Worm (Caenorhabditis elegans) whole organism, mixed stage, embryonic: ENCODE measurements around the gene ZC239.22.

Experiments
- M03D4.4 ChIP-seq: sonication (generic microtip); optimal IDR thresholded peaks from 2 replicates; lab custom pipeline; 2017; ENCODE audit warnings: mild to moderate bottlenecking, missing genetic modification characterization, missing compliant biosample characterization
- bed-3 ChIP-seq: fragments of 200-800 bp; sonication (Bioruptor generic); optimal IDR thresholded peaks from 3 replicates; lab custom pipeline; 2018; ENCODE audit warnings: mild to moderate bottlenecking, missing genetic modification characterization, moderate library complexity, missing compliant biosample characterization
- blmp-1 ChIP-seq: fragments of 150-350 bp; optimal IDR thresholded peaks from 2 replicates; lab custom pipeline; 2014; ENCODE audit warnings: missing biosample characterization, missing genetic modification characterization
- ceh-39 ChIP-seq: fragments of 150-350 bp; optimal IDR thresholded peaks from 2 replicates; lab custom pipeline; 2014; ENCODE audit warnings: missing biosample characterization, missing genetic modification characterization
- ceh-43 ChIP-seq: fragments of 200-800 bp; sonication (Bioruptor generic); optimal IDR thresholded peaks from 2 replicates; lab custom pipeline; 2018; ENCODE audit warnings: mild to moderate bottlenecking, missing genetic modification characterization, moderate library complexity, missing compliant biosample characterization
- ceh-83 ChIP-seq: fragments of 200-800 bp; sonication (Bioruptor generic); optimal IDR thresholded peaks from 2 replicates; lab custom pipeline; 2018; ENCODE audit warnings: mild to moderate bottlenecking, missing genetic modification characterization, missing compliant biosample characterization
- ces-1 ChIP-seq: fragments of 150-350 bp; optimal IDR thresholded peaks from 2 replicates; lab custom pipeline; 2014; ENCODE audit warnings: missing biosample characterization, missing genetic modification reagents, missing genetic modification characterization
- cnd-1 ChIP-seq: fragments of 200-800 bp; sonication (Bioruptor generic); optimal IDR thresholded peaks from 2 replicates; lab custom pipeline; 2018; ENCODE audit warnings: mild to moderate bottlenecking, missing genetic modification characterization, missing compliant biosample characterization
- elt-1 ChIP-seq: sonication (generic microtip); optimal IDR thresholded peaks from 2 replicates; lab custom pipeline; 2017; ENCODE audit warnings: missing genetic modification characterization, mild to moderate bottlenecking, missing compliant biosample characterization, antibody characterized with exemption, moderate library complexity, borderline replicate concordance; ENCODE audit not compliant: insufficient read depth
- elt-3 ChIP-seq: fragments of 150-350 bp; optimal IDR thresholded peaks from 2 replicates; lab custom pipeline; 2014; ENCODE audit warnings: missing biosample characterization, missing genetic modification characterization
- flh-1 ChIP-seq: fragments of 200-800 bp; sonication (Bioruptor generic); optimal IDR thresholded peaks from 2 replicates; lab custom pipeline; 2018; ENCODE audit warnings: mild to moderate bottlenecking, missing genetic modification characterization, moderate library complexity, missing compliant biosample characterization
- ham-2 ChIP-seq: fragments of 200-800 bp; sonication (Bioruptor generic); optimal IDR thresholded peaks from 2 replicates; lab custom pipeline; 2018; ENCODE audit warnings: mild to moderate bottlenecking, missing genetic modification characterization, missing compliant biosample characterization
- hlh-1 ChIP-seq: fragments of 150-350 bp; optimal IDR thresholded peaks from 2 replicates; lab custom pipeline; 2014; ENCODE audit warnings: missing biosample characterization, missing genetic modification reagents, missing genetic modification characterization
- lin-13 ChIP-seq: fragments of 150-350 bp; optimal IDR thresholded peaks from 2 replicates; lab custom pipeline; 2014; ENCODE audit warnings: missing biosample characterization, missing genetic modification characterization
- lin-32 ChIP-seq: fragments of 200-800 bp; sonication (Bioruptor generic); optimal IDR thresholded peaks from 2 replicates; lab custom pipeline; 2018; ENCODE audit warnings: mild to moderate bottlenecking, missing genetic modification characterization, missing compliant biosample characterization
- lsy-2 ChIP-seq: fragments of 150-350 bp; optimal IDR thresholded peaks from 2 replicates; lab custom pipeline; 2014; ENCODE audit warnings: missing biosample characterization, missing genetic modification characterization
- mab-5 ChIP-seq: fragments of 150-350 bp; optimal IDR thresholded peaks from 2 replicates; lab custom pipeline; 2014; ENCODE audit warnings: missing biosample characterization, missing genetic modification characterization
- mep-1 ChIP-seq: fragments of 150-350 bp; optimal IDR thresholded peaks from 2 replicates; lab custom pipeline; 2017; ENCODE audit warnings: missing biosample characterization, missing genetic modification reagents, missing genetic modification characterization, inconsistent platforms
- mls-2 ChIP-seq: sonication (generic microtip); optimal IDR thresholded peaks from 2 replicates; lab custom pipeline; 2016; ENCODE audit warnings: mild to moderate bottlenecking, missing genetic modification characterization, moderate library complexity, missing compliant biosample characterization
- nhr-2 ChIP-seq: fragments of 150-350 bp; optimal IDR thresholded peaks from 2 replicates; lab custom pipeline; 2014; ENCODE audit warnings: missing biosample characterization, missing genetic modification characterization
- nhr-237 ChIP-seq: fragments of 150-350 bp; optimal IDR thresholded peaks from 2 replicates; lab custom pipeline; 2014; ENCODE audit warnings: missing biosample characterization, missing genetic modification characterization
- nhr-28 ChIP-seq: fragments of 150-350 bp; optimal IDR thresholded peaks from 2 replicates; lab custom pipeline; 2014; ENCODE audit warnings: missing biosample characterization, missing genetic modification characterization
- nhr-76 ChIP-seq: sonication (generic microtip); optimal IDR thresholded peaks from 2 replicates; lab custom pipeline; 2017; ENCODE audit warnings: missing biosample characterization, missing genetic modification characterization
- pha-4 ChIP-seq: fragments of 150-350 bp; optimal IDR thresholded peaks from 2 replicates; lab custom pipeline; 2018; ENCODE audit warnings: missing biosample characterization, missing genetic modification reagents, missing genetic modification characterization
- sem-2 ChIP-seq: fragments of 200-800 bp; sonication (Bioruptor generic); optimal IDR thresholded peaks from 2 replicates; lab custom pipeline; 2018; ENCODE audit warnings: mild to moderate bottlenecking, missing genetic modification characterization, missing compliant biosample characterization
- sptf-1 ChIP-seq: sonication (generic microtip); optimal IDR thresholded peaks from 2 replicates; lab custom pipeline; 2017; ENCODE audit warnings: mild to moderate bottlenecking, missing genetic modification characterization, moderate library complexity, missing compliant biosample characterization
- tbx-8 ChIP-seq: fragments of 200-800 bp; sonication (Bioruptor generic); optimal IDR thresholded peaks from 2 replicates; lab custom pipeline; 2018; ENCODE audit warnings: mild to moderate bottlenecking, missing genetic modification characterization, moderate library complexity, missing compliant biosample characterization
- unc-120 ChIP-seq: sonication (generic microtip); optimal IDR thresholded peaks from 2 replicates; lab custom pipeline; 2017; ENCODE audit warnings: missing genetic modification characterization, missing compliant biosample characterization; ENCODE audit not compliant: poor library complexity, severe bottlenecking
- unc-39 ChIP-seq: fragments of 150-350 bp; optimal IDR thresholded peaks from 2 replicates; lab custom pipeline; 2014; ENCODE audit warnings: missing biosample characterization, missing genetic modification characterization
- unc-62 ChIP-seq: fragments of 150-350 bp; optimal IDR thresholded peaks from 2 replicates; lab custom pipeline; 2014; ENCODE audit warnings: missing biosample characterization, missing genetic modification reagents, missing genetic modification characterization
- zip-8 ChIP-seq: fragments of 150-350 bp; optimal IDR thresholded peaks from 2 replicates; lab custom pipeline; 2014; ENCODE audit warnings: missing biosample characterization, missing genetic modification characterization
- ztf-11 ChIP-seq: fragments of 150-350 bp; optimal IDR thresholded peaks from 2 replicates; lab custom pipeline; 2014; ENCODE audit warnings: missing biosample characterization, missing genetic modification characterization

The ZC239.22 gene

ce11 chrII:3244758-3245157 is 24.1 kb upstream of the ZC239.22 start:
- TF ChIP-seq mab-5 (tag; lab: Kevin White, UChicago) (no peak), nhr-28 (tag; lab: Kevin White, UChicago) (no peak), sptf-1 (tag; lab: Kevin White, UChicago) (no peak)

- TF ChIP-seq elt-1 (tag; lab: Kevin White, UChicago) (no peak), lin-32 (GFP tag; lab: Kevin White, UChicago) (no peak), pha-4 (tag; lab: Kevin White, UChicago) (no peak), ceh-39 (tag; lab: Kevin White, UChicago) (no peak), M03D4.4 (no peak), nhr-28 (tag; lab: Kevin White, UChicago) (no peak), unc-62 (GFP tag; lab: Kevin White, UChicago) (no peak), mep-1 (tag; lab: Kevin White, UChicago) (no peak), tbx-8 (no peak), ztf-11 (tag; lab: Kevin White, UChicago) (no peak), mls-2 (no peak), bed-3 (GFP tag; lab: Kevin White, UChicago) (no peak), cnd-1 (no peak), mab-5 (tag; lab: Kevin White, UChicago) (no peak), nhr-2 (tag; lab: Kevin White, UChicago) (no peak), unc-120 (tag; lab: Kevin White, UChicago) (no peak), blmp-1 (tag; lab: Kevin White, UChicago) (no peak), ham-2 (GFP tag; lab: Kevin White, UChicago) (no peak)
Measured at ce11 chrII:3244070-3244469, 23.4 kb upstream of the ZC239.22 start, which contains the start of gene C17F4.12. Gene C17F4.12, minus strand, starts transcription at chrII:3244170.

ce11 chrII:3241842-3242241 is 21.2 kb upstream of the ZC239.22 start:
- TF ChIP-seq flh-1 (no peak), ztf-11 (tag; lab: Kevin White, UChicago) (no peak), ceh-43 (no peak), unc-62 (GFP tag; lab: Kevin White, UChicago) (no peak), nhr-2 (tag; lab: Kevin White, UChicago) (no peak), blmp-1 (tag; lab: Kevin White, UChicago) (peak; percentile 10), nhr-76 (tag; lab: Kevin White, UChicago) (no peak), elt-3 (tag; lab: Kevin White, UChicago) (peak; percentile 88), M03D4.4 (no peak), sem-2 (no peak)

ce11 chrII:3240207-3240606 is 19.6 kb upstream of the ZC239.22 start, which contains the start of gene C17F4.3:
Gene C17F4.3, plus strand, starts transcription at chrII:3240507.
- TF ChIP-seq elt-3 (tag; lab: Kevin White, UChicago) (no peak), hlh-1 (tag; lab: Kevin White, UChicago) (no peak), unc-62 (GFP tag; lab: Kevin White, UChicago) (no peak), pha-4 (tag; lab: Kevin White, UChicago) (no peak), nhr-2 (tag; lab: Kevin White, UChicago) (no peak), mep-1 (tag; lab: Kevin White, UChicago) (no peak)
- TF ChIP-seq, all 35 proteins: peak for 0

- TF ChIP-seq ces-1 (GFP tag; lab: Kevin White, UChicago) (no peak), mls-2 (no peak), M03D4.4 (no peak), ceh-39 (tag; lab: Kevin White, UChicago) (no peak), ham-2 (GFP tag; lab: Kevin White, UChicago) (no peak), nhr-28 (tag; lab: Kevin White, UChicago) (no peak), lsy-2 (tag; lab: Kevin White, UChicago) (no peak), ceh-83 (GFP tag; lab: Kevin White, UChicago) (no peak), pha-4 (tag; lab: Kevin White, UChicago) (no peak), elt-1 (tag; lab: Kevin White, UChicago) (no peak), nhr-237 (tag; lab: Kevin White, UChicago) (no peak), ceh-43 (no peak), lin-13 (tag; lab: Kevin White, UChicago) (no peak), zip-8 (no peak), cnd-1 (no peak), lin-32 (GFP tag; lab: Kevin White, UChicago) (no peak), unc-39 (tag; lab: Kevin White, UChicago) (no peak), sem-2 (no peak)
Measured at ce11 chrII:3237038-3237521, 16.5 kb upstream of the ZC239.22 start, which contains the start of the genes srz-67 and C17F4.11. Gene srz-67, minus strand, starts transcription at chrII:3237138. Gene C17F4.11, plus strand, starts transcription at chrII:3237471.
